Fruit fly (Drosophila melanogaster): Measurements from ENCODE around the gene ATPsynD.

DNA sequence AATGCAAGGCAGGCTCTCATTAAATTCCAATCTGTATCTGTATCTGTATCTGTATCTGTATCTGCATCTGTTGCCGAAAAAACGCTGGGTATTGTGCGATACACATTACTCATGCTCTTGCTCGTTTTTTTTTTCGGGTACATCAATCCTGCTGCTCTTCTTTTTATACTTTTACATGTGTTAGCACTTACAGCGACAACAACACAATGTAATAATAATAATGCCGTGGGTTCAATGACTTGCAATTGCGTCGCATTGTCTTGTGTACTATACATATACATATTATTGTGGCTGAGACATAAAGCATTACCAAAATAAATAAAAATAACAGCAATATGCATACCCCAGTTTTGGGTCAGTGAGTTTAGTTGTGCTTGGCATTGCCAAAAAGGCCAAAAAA lies 40.0 kb upstream of the ATPsynD start:
- no peak for TF ChIP-seq usp (GFP tag; optimal IDR thresholded peaks at IDR 0.05)
- no peak for TF ChIP-seq pan (optimal IDR thresholded peaks at IDR 0.05)
- no peak for TF ChIP-seq EcR (GFP tag; optimal IDR thresholded peaks at IDR 0.05)
- no peak for TF ChIP-seq psq (optimal IDR thresholded peaks at IDR 0.05)
- TF ChIP-seq CG8478 (optimal IDR thresholded peaks at IDR 0.05), result no peak
- no peak for TF ChIP-seq Dll (optimal IDR thresholded peaks at IDR 0.05)

All from whole organism.